Worm (Caenorhabditis elegans) whole organism, late embryonic: ENCODE results near the gene D1025.1.

Experiments
- T23F11.4 ChIP-seq: fragments of 200-800 bp; sonication (Bioruptor generic); optimal IDR thresholded peaks from 2 replicates; lab custom pipeline; 2018; ENCODE audit warnings: mild to moderate bottlenecking, missing genetic modification characterization, missing compliant biosample characterization
- ceh-14 ChIP-seq: sonication (generic microtip); optimal IDR thresholded peaks from 2 replicates; lab custom pipeline; 2016; ENCODE audit warnings: missing genotype, missing genetic modification characterization, missing compliant biosample characterization
- ceh-30 ChIP-seq: fragments of 150-350 bp; optimal IDR thresholded peaks from 2 replicates; lab custom pipeline; 2014; ENCODE audit warnings: missing biosample characterization, missing genetic modification characterization
- ceh-45 ChIP-seq: fragments of 200-800 bp; sonication (Bioruptor generic); IDR thresholded peaks from 2 replicates; pipeline ENCODE4 v1.3.6; 2022; ENCODE audit warnings: missing genetic modification reagents, missing genetic modification characterization, missing compliant biosample characterization
- dve-1 ChIP-seq: sonication (generic microtip); optimal IDR thresholded peaks from 2 replicates; lab custom pipeline; 2017; ENCODE audit warnings: antibody characterized with exemption, mild to moderate bottlenecking, missing genetic modification characterization, missing compliant biosample characterization
- fax-1 ChIP-seq: sonication (generic microtip); optimal IDR thresholded peaks from 2 replicates; lab custom pipeline; 2016; ENCODE audit warnings: missing genotype, missing genetic modification characterization, missing compliant biosample characterization
- hlh-30 ChIP-seq: sonication (generic microtip); optimal IDR thresholded peaks from 2 replicates; lab custom pipeline; 2017; ENCODE audit warnings: antibody characterized with exemption, missing genetic modification characterization, missing compliant biosample characterization; ENCODE audit not compliant: insufficient read depth
- lin-11 ChIP-seq: fragments of 200-800 bp; sonication (Bioruptor generic); optimal IDR thresholded peaks from 2 replicates; lab custom pipeline; 2018; ENCODE audit warnings: mild to moderate bottlenecking, missing genetic modification characterization, missing compliant biosample characterization
- nhr-11 ChIP-seq: fragments of 150-350 bp; optimal IDR thresholded peaks from 2 replicates; lab custom pipeline; 2014; ENCODE audit warnings: missing biosample characterization, missing genetic modification characterization
- npax-4 ChIP-seq: sonication (generic microtip); optimal IDR thresholded peaks from 2 replicates; lab custom pipeline; 2016; ENCODE audit warnings: missing genetic modification characterization, missing compliant biosample characterization
- pha-4 ChIP-seq: fragments of 150-350 bp; optimal IDR thresholded peaks from 2 replicates; lab custom pipeline; 2018; ENCODE audit warnings: missing biosample characterization, missing genetic modification reagents, missing genetic modification characterization
- pqm-1 ChIP-seq: sonication (generic microtip); optimal IDR thresholded peaks from 2 replicates; lab custom pipeline; 2016; ENCODE audit warnings: missing genetic modification characterization, missing compliant biosample characterization

- TF ChIP-seq npax-4 (tag; lab: Kevin White, UChicago) = no peak
- TF ChIP-seq ceh-30 (tag; lab: Kevin White, UChicago) = no peak
- TF ChIP-seq T23F11.4 (GFP tag; lab: Kevin White, UChicago) = no peak
- TF ChIP-seq nhr-11 = no peak
- TF ChIP-seq ceh-45 = no peak
- no peak for TF ChIP-seq pha-4
- TF ChIP-seq lin-11 = no peak
- no peak for TF ChIP-seq dve-1 (tag; lab: Kevin White, UChicago)
- no peak for TF ChIP-seq hlh-30 (tag; lab: Kevin White, UChicago)
- no peak for TF ChIP-seq pqm-1 (tag; lab: Kevin White, UChicago)
- no peak for TF ChIP-seq fax-1 (tag; lab: Kevin White, UChicago)
- TF ChIP-seq ceh-14 = no peak
Observed at ce11 chrX:14543224-14543623, 22.7 kb downstream of the D1025.1 start, which contains the start of gene T24C2.3.
